Fruit fly (Drosophila melanogaster): ENCODE measurements around the gene CG31510.
A peak's percentile ranks its signal among the peaks of the same experiment; 100 is the strongest.

The CG31510 gene

DNA sequence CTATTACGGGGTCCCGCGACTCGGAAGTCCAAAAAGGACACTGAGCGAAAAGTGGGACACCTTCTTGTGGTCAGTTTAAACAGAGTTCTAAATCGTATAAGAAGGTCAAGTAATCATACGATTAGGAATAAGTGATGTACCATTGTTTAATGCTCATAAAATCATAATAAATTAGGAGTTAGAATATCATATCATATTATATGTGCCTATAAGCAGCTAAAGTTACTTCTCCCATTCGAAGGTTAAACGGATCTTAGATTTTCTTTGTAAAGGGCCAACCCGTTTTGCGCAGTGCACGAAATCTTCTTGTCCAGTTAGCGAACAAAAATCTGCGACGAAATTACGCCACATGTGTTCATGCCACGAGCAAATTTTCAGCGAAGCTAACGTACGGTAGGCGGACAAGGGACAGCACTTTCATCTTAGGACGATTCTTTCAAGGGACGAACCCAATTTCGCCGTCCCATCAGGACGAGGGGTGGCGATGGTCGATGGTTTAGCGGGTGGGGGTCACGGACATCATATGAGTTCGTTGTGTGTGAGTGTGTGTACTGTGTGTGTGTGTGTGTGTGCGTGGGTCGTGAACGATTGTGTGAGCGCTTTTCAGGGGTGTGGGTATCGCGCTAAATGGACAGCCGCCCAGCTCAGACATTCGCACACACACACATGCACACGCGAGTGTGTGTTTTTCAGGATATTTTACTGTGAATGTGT, 45.7 kb upstream of the CG31510 start (continued):
- peak; percentile 15 for TF ChIP-seq CG10274 (GFP tag; optimal IDR thresholded peaks at IDR 0.05)
- no peak for TF ChIP-seq Doc3 (GFP tag; IDR thresholded peaks at IDR 0.05; ENCODE audit: partially characterized antibody)
- peak; percentile 45 for TF ChIP-seq HLH54F (GFP tag; optimal IDR thresholded peaks at IDR 0.05)
- peak; percentile 36 for TF ChIP-seq CG8388 (GFP tag; optimal IDR thresholded peaks at IDR 0.05)
- TF ChIP-seq Hr78 (GFP tag; optimal IDR thresholded peaks at IDR 0.05), result no peak
- TF ChIP-seq h (optimal IDR thresholded peaks at IDR 0.05), result no peak
- TF ChIP-seq dysf (GFP tag; IDR thresholded peaks at IDR 0.05), result peak; percentile 47; the same call in 1 of the 3 replicates
- no peak for TF ChIP-seq disco-r (GFP tag; optimal IDR thresholded peaks at IDR 0.05)
- no peak for TF ChIP-seq TFAM (GFP tag; optimal IDR thresholded peaks at IDR 0.05)
- TF ChIP-seq ab (GFP tag; optimal IDR thresholded peaks at IDR 0.05), result no peak
- TF ChIP-seq bigmax (GFP tag; optimal IDR thresholded peaks at IDR 0.05), result no peak
- TF ChIP-seq Dek (tag; optimal IDR thresholded peaks at IDR 0.05), result no peak
- TF ChIP-seq zf30C (GFP tag; optimal IDR thresholded peaks at IDR 0.05), result peak; percentile 48
- TF ChIP-seq crp (GFP tag; optimal IDR thresholded peaks at IDR 0.05), result no peak
- peak; percentile 65 for TF ChIP-seq CG13424 (tag; optimal IDR thresholded peaks at IDR 0.05)
- TF ChIP-seq Asciz (GFP tag; optimal IDR thresholded peaks at IDR 0.05), result peak; percentile 19
- TF ChIP-seq CG17802 (tag; optimal IDR thresholded peaks at IDR 0.05), result no peak
- peak; percentile 49 for TF ChIP-seq CG30403 (GFP tag; optimal IDR thresholded peaks at IDR 0.05)
- TF ChIP-seq CG33557 (GFP tag; optimal IDR thresholded peaks at IDR 0.05), result no peak
- TF ChIP-seq nau (GFP tag; optimal IDR thresholded peaks at IDR 0.05), result peak; percentile 22
- TF ChIP-seq CG18476 (GFP tag; optimal IDR thresholded peaks at IDR 0.05), result no peak
- no peak for TF ChIP-seq CG17912 (GFP tag; optimal IDR thresholded peaks at IDR 0.05)
- no peak for TF ChIP-seq ham (GFP tag; IDR thresholded peaks at IDR 0.05)
- TF ChIP-seq Vsx1 (GFP tag; optimal IDR thresholded peaks at IDR 0.05), result no peak
- no peak for TF ChIP-seq CG11723 (GFP tag; optimal IDR thresholded peaks at IDR 0.05)
- TF ChIP-seq Dref (GFP tag; IDR thresholded peaks at IDR 0.05), result no peak
- no peak for TF ChIP-seq CG6654 (GFP tag; optimal IDR thresholded peaks at IDR 0.05)
- no peak for TF ChIP-seq CG14050 (GFP tag; IDR thresholded peaks at IDR 0.05)
- peak; percentile 13 for TF ChIP-seq CG17829 (tag; optimal IDR thresholded peaks at IDR 0.05)
- TF ChIP-seq CG31365 (tag; optimal IDR thresholded peaks at IDR 0.05), result peak; percentile 30
- TF ChIP-seq Max (GFP tag; optimal IDR thresholded peaks at IDR 0.05), result no peak
- TF ChIP-seq CG3995 (GFP tag; optimal IDR thresholded peaks at IDR 0.05), result no peak
- no peak for TF ChIP-seq Bgb (GFP tag; IDR thresholded peaks at IDR 0.05; ENCODE audit: partially characterized antibody)
- no peak for TF ChIP-seq NFAT (GFP tag; IDR thresholded peaks at IDR 0.05)
- peak; percentile 0 for TF ChIP-seq tio (GFP tag; optimal IDR thresholded peaks at IDR 0.05)
- TF ChIP-seq CG4404 (GFP tag; IDR thresholded peaks at IDR 0.05), result peak; percentile 21; the same call in 1 of the 2 replicates
- no peak for TF ChIP-seq CG11696 (GFP tag; IDR thresholded peaks at IDR 0.05)
- peak in 1 of 2 experiments; percentile 48 for TF ChIP-seq bsh (GFP tag; optimal IDR thresholded peaks at IDR 0.05)
- TF ChIP-seq cg (GFP tag; optimal IDR thresholded peaks at IDR 0.05), result peak; percentile 67
- TF ChIP-seq CG10147 (GFP tag; optimal IDR thresholded peaks at IDR 0.05), result peak; percentile 33
- TF ChIP-seq gt (GFP tag; IDR thresholded peaks at IDR 0.05), result no peak
- no peak for TF ChIP-seq Drgx (GFP tag; IDR thresholded peaks at IDR 0.05)
- TF ChIP-seq exex (tag; optimal IDR thresholded peaks at IDR 0.05), result no peak
- TF ChIP-seq jing (GFP tag; optimal IDR thresholded peaks at IDR 0.05), result peak; percentile 11
- TF ChIP-seq Atf3 (GFP tag; optimal IDR thresholded peaks at IDR 0.05), result no peak
- no peak for TF ChIP-seq CG5953 (GFP tag; IDR thresholded peaks at IDR 0.05)
- no peak for TF ChIP-seq Trl (optimal IDR thresholded peaks at IDR 0.05)
- no peak for TF ChIP-seq Trl (GFP tag; optimal IDR thresholded peaks at IDR 0.05)
- no peak for TF ChIP-seq mld (GFP tag; IDR thresholded peaks at IDR 0.05; ENCODE audit: partially characterized antibody)
- TF ChIP-seq CG9876 (GFP tag; optimal IDR thresholded peaks at IDR 0.05), result no peak
